Fruit fly (Drosophila melanogaster): ENCODE results near the gene RnpS1.

DNA sequence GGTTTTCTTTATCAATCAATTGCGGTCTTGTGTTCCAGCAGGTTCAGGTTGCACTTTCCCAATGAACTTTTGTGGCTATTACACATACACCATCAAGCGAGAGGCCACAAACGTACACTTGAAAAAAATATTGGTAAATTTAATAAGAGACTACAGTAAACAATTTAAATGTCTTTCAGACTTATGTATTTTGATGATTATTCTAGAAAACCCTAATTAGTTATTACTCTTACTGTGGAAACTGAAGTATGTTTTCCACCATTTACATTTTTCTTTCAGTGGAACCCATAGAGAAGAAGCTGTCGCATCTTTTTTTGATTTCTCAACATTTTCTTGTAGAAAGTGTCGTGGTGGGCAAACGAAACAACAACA lies 17.7 kb upstream of the RnpS1 start:
- TF ChIP-seq Hr96 (GFP tag; optimal IDR thresholded peaks at IDR 0.05) (no peak), cnc (optimal IDR thresholded peaks at IDR 0.05) (no peak), kay (GFP tag; ENCODE audit: borderline replicate concordance) (no peak), Mnt (GFP tag; optimal IDR thresholded peaks at IDR 0.05) (no peak), CG14711 (tag; optimal IDR thresholded peaks at IDR 0.05) (peak; percentile 68), CG7045 (GFP tag; optimal IDR thresholded peaks at IDR 0.05) (peak; percentile 29), CG1620 (GFP tag; optimal IDR thresholded peaks at IDR 0.05) (peak; percentile 26), CG7101 (tag; optimal IDR thresholded peaks at IDR 0.05) (peak; percentile 70), Clk (GFP tag; optimal IDR thresholded peaks at IDR 0.05) (no peak), CG5204 (GFP tag; optimal IDR thresholded peaks at IDR 0.05) (no peak), CG12768 (GFP tag; optimal IDR thresholded peaks at IDR 0.05) (no peak)
